Fruit fly (Drosophila melanogaster): Measurements from ENCODE around the gene sni.

dm6 chrX:8254739-8255326 lies 11.0 kb upstream of the sni start:
- TF ChIP-seq h (optimal IDR thresholded peaks at IDR 0.05) (no peak), psq (optimal IDR thresholded peaks at IDR 0.05) (no peak)

All from Kc167 (cell line).